Fruit fly (Drosophila melanogaster): ENCODE results near the gene CG15260.

dm6 chr2L:15329382-15329781, 37.3 kb upstream of the CG15260 start:
- TF ChIP-seq CG17802 (tag; optimal IDR thresholded peaks at IDR 0.05) (no peak), CTCF (GFP tag; optimal IDR thresholded peaks at IDR 0.05) (no peak), sens-2 (GFP tag; IDR thresholded peaks at IDR 0.05) (no peak), CG8281 (tag; optimal IDR thresholded peaks at IDR 0.05) (no peak), HmgD (GFP tag; optimal IDR thresholded peaks at IDR 0.05) (no peak), vnd (GFP tag; IDR thresholded peaks at IDR 0.05; ENCODE audit: partially characterized antibody) (no peak), CG11398 (GFP tag; optimal IDR thresholded peaks at IDR 0.05) (no peak), Hr51 (GFP tag; optimal IDR thresholded peaks at IDR 0.05) (no peak), p53 (GFP tag; optimal IDR thresholded peaks at IDR 0.05) (no peak), peb (GFP tag; IDR thresholded peaks at IDR 0.05) (no peak), HLH3B (GFP tag; IDR thresholded peaks at IDR 0.05) (no peak)

Measured in whole organism, embryonic.